Fruit fly (Drosophila melanogaster): ENCODE measurements around the gene CG43362.
A peak's percentile ranks its signal among the peaks of the same experiment; 100 is the strongest.

Gene CG43362

DNA sequence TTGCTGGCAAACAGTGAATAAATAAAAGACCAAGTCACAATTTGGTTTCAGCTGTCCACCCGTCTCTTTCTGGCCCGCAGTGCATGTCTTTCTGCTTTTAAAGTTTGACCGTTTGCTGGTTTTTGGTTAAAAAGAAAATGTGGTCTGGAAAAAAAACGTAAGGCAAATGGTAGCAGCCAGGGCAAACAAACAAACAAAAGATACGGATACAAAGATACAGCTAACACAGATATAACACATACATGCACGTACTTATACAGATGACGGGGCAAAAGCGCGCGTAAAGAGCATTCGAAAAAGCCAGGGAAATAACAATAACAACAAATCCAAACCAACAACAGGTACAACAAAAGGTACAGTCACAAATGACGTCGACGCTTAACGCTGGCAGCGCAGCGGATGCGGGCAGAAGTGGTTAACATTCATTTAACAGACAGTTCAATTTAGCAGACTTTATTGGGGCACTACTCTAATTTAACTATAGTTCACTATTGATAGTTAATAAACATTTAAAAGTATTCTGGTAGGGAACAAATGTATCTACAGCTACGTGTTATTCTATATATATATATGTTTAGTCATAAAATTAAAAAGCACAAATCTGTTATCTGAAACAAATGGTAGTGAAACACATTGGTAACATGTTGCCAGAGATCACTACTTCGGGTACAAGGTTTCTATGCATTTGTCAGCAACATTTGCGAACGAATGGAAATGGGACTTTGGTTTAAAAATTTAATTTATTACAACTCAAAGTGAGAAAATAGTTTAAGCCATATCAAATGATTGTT is 22.9 kb upstream of the CG43362 start (continued):
- TF ChIP-seq Hr78 (GFP tag; optimal IDR thresholded peaks at IDR 0.05) (peak in 1 of 2 experiments; percentile 43), sna (GFP tag; IDR thresholded peaks at IDR 0.05; ENCODE audit: partially characterized antibody) (0 out of 2 replicates have a peak, but pooled peaks have one; percentile 27), cg (GFP tag; optimal IDR thresholded peaks at IDR 0.05) (peak; percentile 76), eve (GFP tag; optimal IDR thresholded peaks at IDR 0.05) (peak in 1 of 2 experiments; percentile 19), kni (GFP tag; optimal IDR thresholded peaks at IDR 0.05) (peak; percentile 93), lbe (GFP tag; optimal IDR thresholded peaks at IDR 0.05) (peak; percentile 13), Gsc (GFP tag; IDR thresholded peaks at IDR 0.05) (no peak), chinmo (GFP tag; IDR thresholded peaks at IDR 0.05; ENCODE audit: partially characterized antibody) (peak; percentile 91; the same call in 3 of the 4 replicates), CG9437 (GFP tag; optimal IDR thresholded peaks at IDR 0.05) (peak; percentile 50), vvl (GFP tag; IDR thresholded peaks at IDR 0.05) (peak; percentile 35; the same call in 1 of the 2 replicates), sqz (GFP tag; optimal IDR thresholded peaks at IDR 0.05) (peak; percentile 77), ems (GFP tag; optimal IDR thresholded peaks at IDR 0.05) (no peak), NfI (GFP tag; optimal IDR thresholded peaks at IDR 0.05) (no peak), Deaf1 (tag; optimal IDR thresholded peaks at IDR 0.05) (peak; percentile 12), Ada2b (GFP tag; IDR thresholded peaks at IDR 0.05) (no peak), chn (GFP tag; optimal IDR thresholded peaks at IDR 0.05) (no peak), CG17568 (GFP tag; optimal IDR thresholded peaks at IDR 0.05) (peak; percentile 29), Blimp-1 (GFP tag; optimal IDR thresholded peaks at IDR 0.05) (peak; percentile 85), pb (GFP tag; optimal IDR thresholded peaks at IDR 0.05) (no peak), CG6654 (GFP tag; optimal IDR thresholded peaks at IDR 0.05) (no peak), oc (tag; optimal IDR thresholded peaks at IDR 0.05) (peak; percentile 68), CG10431 (GFP tag; optimal IDR thresholded peaks at IDR 0.05) (no peak), CG2199 (GFP tag; IDR thresholded peaks at IDR 0.05) (peak; percentile 74; the same call in 1 of the 3 replicates), pfk (GFP tag; optimal IDR thresholded peaks at IDR 0.05) (peak; percentile 76), gsb-n (tag; optimal IDR thresholded peaks at IDR 0.05) (peak; percentile 56), grau (tag; optimal IDR thresholded peaks at IDR 0.05) (no peak), CG12769 (tag; optimal IDR thresholded peaks at IDR 0.05) (peak; percentile 36), CG11504 (tag; optimal IDR thresholded peaks at IDR 0.05) (peak; percentile 99), grn (GFP tag; optimal IDR thresholded peaks at IDR 0.05) (peak; percentile 56), abd-A (tag; optimal IDR thresholded peaks at IDR 0.05) (peak; percentile 13)

DNA sequence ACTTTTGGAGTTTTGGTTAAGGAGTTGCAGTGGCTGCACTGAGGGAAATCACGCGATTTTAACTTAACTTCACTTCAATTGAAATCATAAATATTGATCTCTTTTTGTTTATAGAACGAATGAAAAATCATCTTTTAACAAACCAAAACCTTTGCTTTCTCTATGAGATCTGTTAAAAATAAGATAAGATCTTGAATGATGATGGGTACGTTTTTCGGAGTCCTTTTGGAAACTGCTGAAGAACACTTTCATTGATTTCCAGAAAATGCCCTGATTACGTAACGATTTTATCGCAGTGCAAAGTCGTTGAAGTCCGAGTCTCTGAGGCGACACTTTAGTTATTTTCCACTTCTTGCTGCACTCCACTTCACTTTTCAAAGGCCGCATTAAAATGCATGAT is 21.0 kb upstream of the CG43362 start:
- TF ChIP-seq NfI (GFP tag; optimal IDR thresholded peaks at IDR 0.05) (no peak), CG1233 (GFP tag; optimal IDR thresholded peaks at IDR 0.05) (no peak), oc (tag; optimal IDR thresholded peaks at IDR 0.05) (peak; percentile 40), CG16863 (GFP tag; optimal IDR thresholded peaks at IDR 0.05) (peak; percentile 5), CG18619 (GFP tag; optimal IDR thresholded peaks at IDR 0.05) (peak; percentile 33), D19A (tag; optimal IDR thresholded peaks at IDR 0.05) (peak; percentile 41), ATbp (GFP tag; optimal IDR thresholded peaks at IDR 0.05) (peak; percentile 47), croc (GFP tag; conservative IDR thresholded peaks at IDR 0.05) (peak; percentile 53; the same call in 2 of the 3 replicates), lola (GFP tag; optimal IDR thresholded peaks at IDR 0.05) (peak in 1 of 3 experiments; percentile 84), Oli (tag; optimal IDR thresholded peaks at IDR 0.05) (peak; percentile 75), CG1529 (GFP tag; optimal IDR thresholded peaks at IDR 0.05) (peak; percentile 17), bab2 (GFP tag; optimal IDR thresholded peaks at IDR 0.05) (peak; percentile 10), E2f2 (GFP tag; IDR thresholded peaks at IDR 0.05) (no peak), dimm (GFP tag; IDR thresholded peaks at IDR 0.05) (no peak), Med (GFP tag) (peak; percentile 75), Lim3 (GFP tag; IDR thresholded peaks at IDR 0.05) (no peak), CG17612 (GFP tag; IDR thresholded peaks at IDR 0.05) (no peak), Atf-2 (GFP tag; optimal IDR thresholded peaks at IDR 0.05) (peak; percentile 41), Sry-δ (GFP tag; optimal IDR thresholded peaks at IDR 0.05) (no peak), Taf1 (GFP tag; IDR thresholded peaks at IDR 0.05) (no peak), Lpt (GFP tag; optimal IDR thresholded peaks at IDR 0.05) (no peak)
